Worm (Caenorhabditis elegans) whole organism, L3 larva: ENCODE data around the gene F02D10.2.
A peak's percentile ranks its signal among the peaks of the same experiment; 100 is the strongest.

Experiments used
- R02D3.7 ChIP-seq: fragments of 150-350 bp; optimal IDR thresholded peaks from 2 replicates; lab custom pipeline; 2014; ENCODE audit warnings: missing biosample characterization, missing genetic modification characterization
- ZK546.5 ChIP-seq: sonication (generic microtip); optimal IDR thresholded peaks from 2 replicates; lab custom pipeline; 2017; ENCODE audit warnings: missing biosample characterization, missing genetic modification characterization
- ceh-28 ChIP-seq: fragments of 150-350 bp; optimal IDR thresholded peaks from 2 replicates; lab custom pipeline; 2014; ENCODE audit warnings: missing biosample characterization, missing genetic modification reagents, missing genetic modification characterization
- ceh-9 ChIP-seq: sonication (generic microtip); optimal IDR thresholded peaks from 2 replicates; lab custom pipeline; 2018; ENCODE audit warnings: missing biosample characterization, missing genetic modification characterization
- daf-12 ChIP-seq: fragments of 150-350 bp; optimal IDR thresholded peaks from 2 replicates; lab custom pipeline; 2014; ENCODE audit warnings: missing biosample characterization, missing genetic modification reagents, missing genetic modification characterization
- egl-5 ChIP-seq: fragments of 150-350 bp; optimal IDR thresholded peaks from 2 replicates; lab custom pipeline; 2017; ENCODE audit warnings: missing biosample characterization, missing genetic modification reagents, missing genetic modification characterization, inconsistent platforms
- elt-1 ChIP-seq: fragments of 150-350 bp; optimal IDR thresholded peaks from 2 replicates; lab custom pipeline; 2014; ENCODE audit warnings: missing biosample characterization, missing genetic modification characterization
- elt-2 ChIP-seq: sonication (generic microtip); optimal IDR thresholded peaks from 2 replicates; lab custom pipeline; 2016; ENCODE audit warnings: missing genetic modification reagents, mild to moderate bottlenecking, missing genetic modification characterization, missing compliant biosample characterization
- elt-3 ChIP-seq, 3 experiments: fragments of 150-350 bp in 1 of 3; sonication (generic microtip) in 2 of 3; optimal IDR thresholded peaks; 2 replicates in 2 of 3; 4 replicates in 1 of 3; lab custom pipeline; 2014 to 2017; ENCODE audit warnings: missing biosample characterization in 3 of 3, missing genetic modification characterization in 3 of 3
- fkh-2 ChIP-seq: fragments of 150-350 bp; optimal IDR thresholded peaks from 2 replicates; lab custom pipeline; 2014; ENCODE audit warnings: missing biosample characterization, missing genetic modification reagents, missing genetic modification characterization
- fos-1 ChIP-seq: fragments of 150-350 bp; optimal IDR thresholded peaks from 2 replicates; lab custom pipeline; 2014; ENCODE audit warnings: missing biosample characterization, missing genetic modification characterization
- jun-1 ChIP-seq: fragments of 150-350 bp; optimal IDR thresholded peaks from 2 replicates; lab custom pipeline; 2014; ENCODE audit warnings: missing biosample characterization, missing genetic modification reagents, missing genetic modification characterization
- lin-15B ChIP-seq: fragments of 150-350 bp; optimal IDR thresholded peaks from 2 replicates; lab custom pipeline; 2014; ENCODE audit warnings: missing biosample characterization, missing genetic modification characterization
- lin-39 ChIP-seq: fragments of 150-350 bp; optimal IDR thresholded peaks from 2 replicates; lab custom pipeline; 2018; ENCODE audit warnings: missing biosample characterization, missing genetic modification reagents, missing genetic modification characterization
- mml-1 ChIP-seq: fragments of 150-350 bp; sonication (generic microtip); optimal IDR thresholded peaks from 3 replicates; lab custom pipeline; 2014; ENCODE audit warnings: missing biosample characterization, missing genetic modification characterization
- nfya-1 ChIP-seq: sonication (generic microtip); optimal IDR thresholded peaks from 2 replicates; lab custom pipeline; 2017; ENCODE audit warnings: missing genetic modification characterization, mild to moderate bottlenecking, missing compliant biosample characterization, antibody characterized with exemption, moderate library complexity; ENCODE audit not compliant: insufficient read depth
- nhr-11 ChIP-seq: fragments of 150-350 bp; optimal IDR thresholded peaks from 2 replicates; lab custom pipeline; 2014; ENCODE audit warnings: missing biosample characterization, missing genetic modification characterization
- nhr-12 ChIP-seq: fragments of 150-350 bp; optimal IDR thresholded peaks from 2 replicates; lab custom pipeline; 2014; ENCODE audit warnings: missing biosample characterization, missing genetic modification characterization
- nhr-23 ChIP-seq: fragments of 150-350 bp; optimal IDR thresholded peaks from 2 replicates; lab custom pipeline; 2014; ENCODE audit warnings: missing biosample characterization, missing genetic modification reagents, missing genetic modification characterization
- nhr-237 ChIP-seq: fragments of 150-350 bp; optimal IDR thresholded peaks from 2 replicates; lab custom pipeline; 2014; ENCODE audit warnings: missing biosample characterization, missing genetic modification characterization
- nhr-25 ChIP-seq: sonication (generic microtip); optimal IDR thresholded peaks from 2 replicates; lab custom pipeline; 2017; ENCODE audit warnings: missing biosample characterization, missing genetic modification characterization
- nhr-28 ChIP-seq: fragments of 150-350 bp; optimal IDR thresholded peaks from 2 replicates; lab custom pipeline; 2014; ENCODE audit warnings: missing biosample characterization, missing genetic modification characterization
- nhr-43 ChIP-seq: sonication (generic microtip); optimal IDR thresholded peaks from 2 replicates; lab custom pipeline; 2016; ENCODE audit warnings: mild to moderate bottlenecking, missing genetic modification characterization, missing compliant biosample characterization; ENCODE audit not compliant: poor library complexity, severe bottlenecking
- nhr-67 ChIP-seq: fragments of 150-350 bp; optimal IDR thresholded peaks from 2 replicates; lab custom pipeline; 2014; ENCODE audit warnings: missing biosample characterization, missing genetic modification characterization
- pha-4 ChIP-seq: fragments of 150-350 bp; optimal IDR thresholded peaks from 2 replicates; lab custom pipeline; 2014; ENCODE audit warnings: missing biosample characterization, missing genetic modification reagents, missing genetic modification characterization
- pqm-1 ChIP-seq: fragments of 150-350 bp; optimal IDR thresholded peaks from 2 replicates; lab custom pipeline; 2017; ENCODE audit warnings: missing biosample characterization, missing genetic modification characterization, inconsistent platforms
- sea-2 ChIP-seq: fragments of 150-350 bp; sonication (generic microtip); optimal IDR thresholded peaks from 4 replicates; lab custom pipeline; 2014; ENCODE audit warnings: missing biosample characterization, missing genetic modification reagents, missing genetic modification characterization
- skn-1 ChIP-seq: fragments of 150-350 bp; optimal IDR thresholded peaks from 2 replicates; lab custom pipeline; 2014; ENCODE audit warnings: missing biosample characterization, missing genetic modification characterization
- snpc-4 ChIP-seq: fragments of 150-350 bp; optimal IDR thresholded peaks from 2 replicates; lab custom pipeline; 2014; ENCODE audit warnings: missing biosample characterization, missing genetic modification characterization
- tbx-2 ChIP-seq: sonication (generic microtip); optimal IDR thresholded peaks from 2 replicates; lab custom pipeline; 2016; ENCODE audit warnings: mild to moderate bottlenecking, missing genetic modification characterization, missing compliant biosample characterization
- unc-39 ChIP-seq: sonication (generic microtip); optimal IDR thresholded peaks from 4 replicates; lab custom pipeline; 2017; ENCODE audit warnings: missing biosample characterization, missing genetic modification characterization
- unc-62 ChIP-seq: fragments of 150-350 bp; sonication (generic microtip); optimal IDR thresholded peaks from 4 replicates; lab custom pipeline; 2014; ENCODE audit warnings: missing biosample characterization, missing genetic modification reagents, missing genetic modification characterization
- zag-1 ChIP-seq: fragments of 150-350 bp; optimal IDR thresholded peaks from 2 replicates; lab custom pipeline; 2014; ENCODE audit warnings: missing biosample characterization, missing genetic modification characterization
- ztf-11 ChIP-seq: fragments of 150-350 bp; optimal IDR thresholded peaks from 2 replicates; lab custom pipeline; 2014; ENCODE audit warnings: missing biosample characterization, missing genetic modification characterization

Gene F02D10.2

ce11 chrX:13419884-13420339 lies 43.8 kb downstream of the F02D10.2 start, which contains the start of gene C29F7.3:
C29F7.3 (minus strand) TSS chrX:13419934.
- TF ChIP-seq nfya-1 (peak; percentile 33), R02D3.7 (tag; lab: Kevin White, UChicago) (no peak), nhr-25 (tag; lab: Kevin White, UChicago) (peak; percentile 72), unc-62 (GFP tag; lab: Kevin White, UChicago) (peak; percentile 1), elt-2 (tag; lab: Kevin White, UChicago) (peak; percentile 43), nhr-43 (tag; lab: Kevin White, UChicago) (peak; percentile 47), unc-39 (tag; lab: Kevin White, UChicago) (no peak), daf-12 (tag; lab: Kevin White, UChicago) (no peak), fos-1 (no peak), nhr-23 (tag; lab: Kevin White, UChicago) (peak; percentile 9), pha-4 (no peak), elt-1 (tag; lab: Kevin White, UChicago) (no peak), elt-3 (tag; optimal IDR thresholded peaks at IDR 0.05; lab: Kevin White, UChicago) (peak in 1 of 3 experiments; percentile 7), lin-39 (tag; lab: Kevin White, UChicago) (peak; percentile 26), fkh-2 (tag; lab: Kevin White, UChicago) (no peak), snpc-4 (tag; lab: Kevin White, UChicago) (no peak), ceh-9 (tag; lab: Kevin White, UChicago) (no peak), egl-5 (tag; lab: Kevin White, UChicago) (no peak), ZK546.5 (tag; lab: Kevin White, UChicago) (no peak), ceh-28 (tag; lab: Kevin White, UChicago) (no peak)

ce11 chrX:13417479-13417878 lies 46.2 kb downstream of the F02D10.2 start:
- TF ChIP-seq nhr-28 (tag; lab: Kevin White, UChicago) (no peak), lin-15B (tag; lab: Kevin White, UChicago) (no peak), zag-1 (tag; lab: Kevin White, UChicago) (no peak), ceh-9 (tag; lab: Kevin White, UChicago) (no peak), tbx-2 (tag; lab: Kevin White, UChicago) (no peak), fkh-2 (tag; lab: Kevin White, UChicago) (no peak), nfya-1 (no peak), nhr-11 (tag; lab: Kevin White, UChicago) (no peak), nhr-237 (tag; lab: Kevin White, UChicago) (no peak), nhr-43 (tag; lab: Kevin White, UChicago) (no peak), snpc-4 (tag; lab: Kevin White, UChicago) (no peak), ztf-11 (tag; lab: Kevin White, UChicago) (no peak), skn-1 (tag; lab: Kevin White, UChicago) (no peak), fos-1 (no peak), pqm-1 (tag; lab: Kevin White, UChicago) (no peak)

- peak; percentile 64 for TF ChIP-seq pha-4
- no peak for TF ChIP-seq nhr-28 (tag; lab: Kevin White, UChicago)
- TF ChIP-seq nhr-11 (tag; lab: Kevin White, UChicago), result no peak
- no peak for TF ChIP-seq ZK546.5 (tag; lab: Kevin White, UChicago)
- no peak for TF ChIP-seq snpc-4 (tag; lab: Kevin White, UChicago)
- no peak for TF ChIP-seq nfya-1
- no peak for TF ChIP-seq nhr-12 (tag; lab: Kevin White, UChicago)
- no peak for TF ChIP-seq fos-1
- TF ChIP-seq tbx-2 (tag; lab: Kevin White, UChicago), result no peak
- no peak for TF ChIP-seq elt-1 (tag; lab: Kevin White, UChicago)
- TF ChIP-seq daf-12 (tag; lab: Kevin White, UChicago), result no peak
- TF ChIP-seq elt-2 (tag; lab: Kevin White, UChicago), result peak; percentile 94
- no peak for TF ChIP-seq egl-5 (tag; lab: Kevin White, UChicago)
- no peak for TF ChIP-seq lin-15B (tag; lab: Kevin White, UChicago)
- no peak for TF ChIP-seq ceh-28 (tag; lab: Kevin White, UChicago)
- no peak for TF ChIP-seq nhr-67 (tag; lab: Kevin White, UChicago)
- no peak for TF ChIP-seq sea-2 (GFP tag; lab: Kevin White, UChicago)
- TF ChIP-seq pqm-1 (tag; lab: Kevin White, UChicago), result peak; percentile 95
- TF ChIP-seq mml-1, result no peak
- TF ChIP-seq jun-1, result peak; percentile 31
- TF ChIP-seq unc-39 (tag; lab: Kevin White, UChicago), result no peak
- no peak for TF ChIP-seq ztf-11 (tag; lab: Kevin White, UChicago)
Measured at ce11 chrX:13415722-13416121, 48.0 kb downstream of the F02D10.2 start, which contains the start of gene C29F7.2. C29F7.2 (plus strand) TSS chrX:13416078.
